Worm (Caenorhabditis elegans) whole organism, L1 larva: ENCODE data around the gene Y75B8A.8.

ENCODE experiments used
- C16A3.4 ChIP-seq: fragments of 150-350 bp; optimal IDR thresholded peaks from 2 replicates; lab custom pipeline; 2014; ENCODE audit warnings: missing biosample characterization, missing genetic modification characterization
- Y116A8C.19 ChIP-seq: sonication (generic microtip); optimal IDR thresholded peaks from 2 replicates; lab custom pipeline; 2016; ENCODE audit warnings: missing compliant biosample characterization, missing genetic modification characterization, borderline replicate concordance
- aha-1 ChIP-seq: fragments of 150-350 bp; optimal IDR thresholded peaks from 2 replicates; lab custom pipeline; 2014; ENCODE audit warnings: missing biosample characterization, missing genetic modification characterization
- blmp-1 ChIP-seq: fragments of 150-350 bp; optimal IDR thresholded peaks from 2 replicates; lab custom pipeline; 2014; ENCODE audit warnings: missing biosample characterization, missing genetic modification characterization
- ceh-63 ChIP-seq: fragments of 200-800 bp; sonication (Bioruptor generic); optimal IDR thresholded peaks from 2 replicates; lab custom pipeline; 2018; ENCODE audit warnings: mild to moderate bottlenecking, missing genetic modification characterization, missing compliant biosample characterization
- ceh-8 ChIP-seq: fragments of 200-800 bp; sonication (Bioruptor generic); optimal IDR thresholded peaks from 2 replicates; lab custom pipeline; 2018; ENCODE audit warnings: mild to moderate bottlenecking, missing genetic modification characterization, moderate library complexity, missing compliant biosample characterization
- ces-1 ChIP-seq: fragments of 150-350 bp; optimal IDR thresholded peaks from 2 replicates; lab custom pipeline; 2014; ENCODE audit warnings: missing biosample characterization, missing genetic modification reagents, missing genetic modification characterization
- efl-1 ChIP-seq, 4 experiments: fragments of 150-350 bp; optimal IDR thresholded peaks in 3 of 4; peaks in 1 of 4; 1 replicate in 1 of 4; 2 replicates in 3 of 4; lab custom pipeline; 2014; ENCODE audit warnings: missing biosample characterization in 2 of 4, missing genetic modification characterization in 2 of 4, missing genetic modification reagents in 2 of 4
- efl-3 ChIP-seq: fragments of 200-800 bp; sonication (Bioruptor generic); optimal IDR thresholded peaks from 2 replicates; lab custom pipeline; 2018; ENCODE audit warnings: mild to moderate bottlenecking, missing genetic modification characterization, missing compliant biosample characterization
- elt-2 ChIP-seq: sonication (generic microtip); optimal IDR thresholded peaks from 2 replicates; lab custom pipeline; 2016; ENCODE audit warnings: missing genetic modification characterization, mild to moderate bottlenecking, inconsistent platforms, missing compliant biosample characterization, missing genetic modification reagents
- elt-3 ChIP-seq, 6 experiments: fragments of 150-350 bp in 1 of 6; sonication (generic microtip); optimal IDR thresholded peaks; 2 replicates each; lab custom pipeline; 2017 to 2018; ENCODE audit warnings: missing biosample characterization in 6 of 6, missing genetic modification characterization in 6 of 6, inconsistent platforms in 1 of 6
- grh-1 ChIP-seq: fragments of 200-800 bp; sonication (Bioruptor generic); IDR thresholded peaks from 2 replicates; pipeline ENCODE4 v1.3.6; 2022; ENCODE audit warnings: missing genetic modification reagents, missing genetic modification characterization, missing compliant biosample characterization
- jun-1 ChIP-seq: fragments of 150-350 bp; optimal IDR thresholded peaks from 2 replicates; lab custom pipeline; 2014; ENCODE audit warnings: missing biosample characterization, missing genetic modification reagents, missing genetic modification characterization
- lin-14 ChIP-seq: fragments of 200-800 bp; sonication (Bioruptor generic); optimal IDR thresholded peaks from 2 replicates; lab custom pipeline; 2018; ENCODE audit warnings: mild to moderate bottlenecking, missing genetic modification characterization, moderate library complexity, missing compliant biosample characterization
- lin-35 ChIP-seq, 2 experiments: fragments of 150-350 bp; optimal IDR thresholded peaks; 2 replicates each; lab custom pipeline; 2014; ENCODE audit warnings: missing biosample characterization in 2 of 2, missing genetic modification characterization in 2 of 2, missing genetic modification reagents in 2 of 2
- lsy-2 ChIP-seq, 2 experiments: fragments of 150-350 bp; optimal IDR thresholded peaks; 2 replicates each; lab custom pipeline; 2014; ENCODE audit warnings: missing biosample characterization in 2 of 2, missing genetic modification characterization in 2 of 2
- mab-9 ChIP-seq: fragments of 200-800 bp; sonication (Bioruptor generic); IDR thresholded peaks from 2 replicates; pipeline ENCODE4 v1.3.6; 2022; ENCODE audit warnings: missing genetic modification reagents, missing genetic modification characterization, missing compliant biosample characterization
- mep-1 ChIP-seq: fragments of 150-350 bp; optimal IDR thresholded peaks from 2 replicates; lab custom pipeline; 2014; ENCODE audit warnings: missing biosample characterization, missing genetic modification characterization
- nhr-19 ChIP-seq: fragments of 200-800 bp; sonication (Bioruptor generic); conservative IDR thresholded peaks from 2 replicates; pipeline ENCODE4 v1.3.6; 2022; ENCODE audit warnings: missing genetic modification characterization, missing compliant biosample characterization
- nhr-20 ChIP-seq: sonication (generic microtip); optimal IDR thresholded peaks from 2 replicates; lab custom pipeline; 2016; ENCODE audit warnings: mild to moderate bottlenecking, missing genetic modification characterization, missing compliant biosample characterization
- nhr-237 ChIP-seq: fragments of 150-350 bp; optimal IDR thresholded peaks from 2 replicates; lab custom pipeline; 2014; ENCODE audit warnings: missing biosample characterization, missing genetic modification characterization
- nhr-71 ChIP-seq: sonication (generic microtip); optimal IDR thresholded peaks from 2 replicates; lab custom pipeline; 2016; ENCODE audit warnings: mild to moderate bottlenecking, missing genetic modification characterization, moderate library complexity, missing compliant biosample characterization
- nhr-76 ChIP-seq: sonication (generic microtip); optimal IDR thresholded peaks from 2 replicates; lab custom pipeline; 2017; ENCODE audit warnings: missing biosample characterization, missing genetic modification characterization
- nhr-77 ChIP-seq: fragments of 150-350 bp; optimal IDR thresholded peaks from 2 replicates; lab custom pipeline; 2014; ENCODE audit warnings: missing biosample characterization, missing genetic modification characterization
- nhr-85 ChIP-seq: sonication (generic microtip); peaks from one replicate; lab custom pipeline; 2016; ENCODE audit warnings: missing genetic modification characterization, inconsistent platforms, missing compliant biosample characterization
- nhr-90 ChIP-seq: sonication (generic microtip); optimal IDR thresholded peaks from 2 replicates; lab custom pipeline; 2016; ENCODE audit warnings: mild to moderate bottlenecking, missing genetic modification characterization, missing compliant biosample characterization; ENCODE audit not compliant: poor library complexity
- pag-3 ChIP-seq: sonication (generic microtip); optimal IDR thresholded peaks from 2 replicates; lab custom pipeline; 2017; ENCODE audit warnings: missing genetic modification characterization, mild to moderate bottlenecking, missing compliant biosample characterization, antibody characterized with exemption, borderline replicate concordance; ENCODE audit not compliant: insufficient read depth
- rnt-1 ChIP-seq: sonication (generic microtip); optimal IDR thresholded peaks from 2 replicates; lab custom pipeline; 2016; ENCODE audit warnings: mild to moderate bottlenecking, missing genetic modification characterization, moderate library complexity, missing compliant biosample characterization
- skn-1 ChIP-seq: fragments of 150-350 bp; optimal IDR thresholded peaks from 2 replicates; lab custom pipeline; 2014; ENCODE audit warnings: missing biosample characterization, missing genetic modification characterization
- snpc-4 ChIP-seq: fragments of 150-350 bp; optimal IDR thresholded peaks from 2 replicates; lab custom pipeline; 2014; ENCODE audit warnings: missing biosample characterization, missing genetic modification characterization
- tlp-1 ChIP-seq: fragments of 150-350 bp; optimal IDR thresholded peaks from 2 replicates; lab custom pipeline; 2014; ENCODE audit warnings: missing biosample characterization, missing genetic modification characterization
- zag-1 ChIP-seq: fragments of 150-350 bp; optimal IDR thresholded peaks from 2 replicates; lab custom pipeline; 2014; ENCODE audit warnings: missing biosample characterization, missing genetic modification characterization
- ztf-11 ChIP-seq, 2 experiments: sonication (generic microtip); optimal IDR thresholded peaks; 2 replicates each; lab custom pipeline; 2016 to 2017; ENCODE audit warnings: missing genetic modification characterization in 2 of 2, missing biosample characterization in 1 of 2, missing compliant biosample characterization in 1 of 2
- ztf-4 ChIP-seq: fragments of 150-350 bp; optimal IDR thresholded peaks from 2 replicates; lab custom pipeline; 2014; ENCODE audit warnings: missing biosample characterization, missing genetic modification characterization

Gene Y75B8A.8

DNA sequence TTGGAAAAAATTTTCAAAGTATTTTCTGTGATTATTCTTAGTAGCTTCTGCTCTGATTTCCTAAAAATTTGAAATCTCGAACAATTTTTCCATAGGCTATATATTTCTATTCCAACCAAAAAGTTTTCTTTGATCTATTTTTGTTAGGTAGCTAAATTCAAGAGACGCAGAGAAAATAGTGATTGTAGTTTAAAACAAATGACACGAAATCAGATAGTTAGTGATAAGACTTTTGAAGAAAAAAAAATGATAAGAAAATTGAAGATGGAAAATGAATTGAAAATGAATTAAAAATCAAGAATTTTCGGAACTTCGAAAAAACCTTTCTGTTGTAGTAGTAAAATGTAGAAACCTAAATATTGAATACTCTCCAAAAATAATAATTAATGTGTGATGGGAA is 25.0 kb upstream of the Y75B8A.8 start:
- TF ChIP-seq elt-2 (peak; percentile 44), nhr-90 (tag; lab: Kevin White, UChicago) (no peak), elt-3 (tag; optimal IDR thresholded peaks at IDR 0.05; lab: Kevin White, UChicago) (peak in 2 of 6 experiments; percentile 1 to 44), lin-35 (GFP tag; optimal IDR thresholded peaks at IDR 0.05; lab: Kevin White, UChicago) (peak in 1 of 2 experiments; percentile 6)
- TF ChIP-seq, all 84 proteins: peak for 3

DNA sequence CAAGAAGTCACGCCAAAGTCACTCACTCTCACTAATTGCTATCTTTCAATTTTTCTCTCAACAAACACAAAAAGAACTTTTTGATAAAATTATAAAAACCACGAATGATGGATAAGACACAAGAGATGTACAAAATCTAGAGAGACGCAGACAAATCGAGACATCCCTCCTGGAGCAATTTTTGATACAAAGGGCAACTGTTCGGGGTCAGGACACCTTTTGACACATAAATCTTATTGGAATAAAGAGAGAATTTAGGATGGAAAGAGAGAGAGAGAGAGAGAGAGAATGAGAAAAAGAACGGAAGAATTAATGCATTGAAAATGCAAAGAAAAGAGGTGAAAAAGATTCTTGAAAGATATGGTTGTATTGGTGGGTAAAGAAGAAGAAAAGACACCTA is 23.5 kb upstream of the Y75B8A.8 start:
- TF ChIP-seq nhr-237 (tag; lab: Kevin White, UChicago) (no peak), Y116A8C.19 (tag; lab: Kevin White, UChicago) (no peak), ces-1 (GFP tag; lab: Kevin White, UChicago) (no peak), nhr-71 (tag; lab: Kevin White, UChicago) (peak; percentile 35), mep-1 (tag; lab: Kevin White, UChicago) (peak; percentile 21), lin-35 (GFP tag; optimal IDR thresholded peaks at IDR 0.05; lab: Kevin White, UChicago) (peak in 1 of 2 experiments; percentile 3), nhr-76 (tag; lab: Kevin White, UChicago) (no peak), snpc-4 (tag; lab: Kevin White, UChicago) (no peak), elt-2 (no peak), blmp-1 (tag; lab: Kevin White, UChicago) (peak; percentile 32), lsy-2 (tag; optimal IDR thresholded peaks at IDR 0.05; lab: Kevin White, UChicago) (peak in 1 of 2 experiments; percentile 9), ceh-63 (GFP tag; lab: Kevin White, UChicago) (no peak), zag-1 (tag; lab: Kevin White, UChicago) (no peak), grh-1 (GFP tag; lab: Robert Waterston, UW) (no peak), lin-14 (GFP tag; lab: Kevin White, UChicago) (peak; percentile 72), nhr-20 (no peak), nhr-77 (tag; lab: Kevin White, UChicago) (no peak), ztf-11 (tag; optimal IDR thresholded peaks at IDR 0.05; lab: Kevin White, UChicago) (no peak), efl-3 (GFP tag; lab: Kevin White, UChicago) (no peak), rnt-1 (tag; lab: Kevin White, UChicago) (no peak), tlp-1 (tag; lab: Kevin White, UChicago) (no peak), pag-3 (tag; lab: Kevin White, UChicago) (no peak), ceh-8 (GFP tag; lab: Kevin White, UChicago) (no peak), ztf-4 (tag; lab: Kevin White, UChicago) (no peak), nhr-85 (tag; lab: Kevin White, UChicago) (no peak), efl-1 (optimal IDR thresholded peaks at IDR 0.05; lab: Kevin White, UChicago) (no peak), efl-1 (GFP tag; optimal IDR thresholded peaks at IDR 0.05 in 1 of 2; lab: Kevin White, UChicago) (peak in 1 of 2 experiments; percentile 40)

DNA sequence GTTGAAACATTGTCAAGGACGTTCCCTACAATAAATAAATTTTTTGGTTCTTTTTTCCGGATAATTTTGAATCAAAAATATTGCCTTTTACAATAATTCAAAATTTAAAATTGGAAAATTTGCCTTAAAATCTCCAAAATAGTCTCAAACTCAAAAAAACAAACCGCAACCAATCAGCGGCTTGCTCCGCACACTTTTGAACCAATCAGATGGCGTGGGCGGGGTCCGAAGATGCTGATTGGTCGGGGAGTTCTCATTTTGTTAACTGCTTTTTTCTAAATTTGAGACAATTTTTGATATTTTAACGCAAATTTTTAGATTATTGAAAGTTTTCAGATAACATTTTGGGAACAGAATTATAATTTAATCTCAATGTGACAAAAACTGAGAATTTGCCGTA is 23.0 kb upstream of the Y75B8A.8 start:
- TF ChIP-seq nhr-20 = no peak
- TF ChIP-seq mab-9 (GFP tag; lab: Robert Waterston, UW) = peak; percentile 15; the same call in 1 of the 2 replicates
- TF ChIP-seq C16A3.4 (tag; lab: Kevin White, UChicago) = no peak
- TF ChIP-seq, all 84 proteins: peak for 1

DNA sequence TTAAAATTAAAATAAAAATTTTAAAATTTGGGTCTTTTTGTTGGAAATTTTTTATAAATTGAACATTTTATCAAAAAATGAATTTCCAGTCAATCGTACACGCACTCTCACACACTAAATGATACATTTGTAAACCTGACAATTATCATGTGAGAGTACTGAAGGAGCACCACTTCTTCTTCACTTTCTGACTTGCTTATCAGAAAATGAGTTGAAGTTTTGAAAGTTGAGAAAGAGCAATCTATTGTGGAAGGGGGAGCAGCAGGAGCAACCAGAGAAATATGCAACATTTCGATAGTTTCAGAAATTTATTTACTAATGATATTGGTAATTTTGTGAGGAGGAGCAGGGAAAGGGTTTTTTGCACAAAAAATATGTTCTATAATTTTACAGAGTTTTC is 22.3 kb upstream of the Y75B8A.8 start:
- TF ChIP-seq rnt-1 (tag; lab: Kevin White, UChicago) (no peak), skn-1 (tag; lab: Kevin White, UChicago) (no peak), lin-35 (GFP tag; optimal IDR thresholded peaks at IDR 0.05; lab: Kevin White, UChicago) (peak in 1 of 2 experiments; percentile 18), nhr-19 (GFP tag; lab: Robert Waterston, UW) (no peak), aha-1 (tag; lab: Kevin White, UChicago) (no peak), elt-2 (peak; percentile 25), nhr-85 (tag; lab: Kevin White, UChicago) (peak; percentile 52), jun-1 (tag; lab: Kevin White, UChicago) (no peak)
